Worm (Caenorhabditis elegans): ENCODE measurements around the gene tag-180.

tag-180 gene

DNA sequence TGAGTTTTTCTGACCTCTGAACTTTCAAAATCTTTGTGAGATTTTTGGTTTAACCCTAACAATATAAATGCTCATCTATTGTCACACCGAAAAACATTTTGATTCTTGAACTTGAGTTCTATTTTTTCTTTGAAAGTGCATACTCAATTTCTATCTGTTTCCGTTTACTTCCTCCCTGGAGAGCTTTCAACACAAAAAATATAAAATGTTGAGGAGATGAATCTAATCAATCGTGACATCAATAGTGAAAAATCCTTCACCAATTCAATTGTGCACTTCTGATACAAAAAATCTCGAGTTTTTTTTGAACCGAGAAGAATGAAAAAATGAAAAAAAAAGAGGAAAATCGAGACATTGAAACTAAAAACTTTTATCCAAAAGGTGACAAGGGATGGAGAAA is 32.5 kb upstream of the tag-180 start:
- TF ChIP-seq zag-1 (tag; optimal IDR thresholded peaks at IDR 0.05) = no peak
- no peak for TF ChIP-seq daf-12 (tag; optimal IDR thresholded peaks at IDR 0.05)
- peak; percentile 95 for TF ChIP-seq fkh-10 (GFP tag; optimal IDR thresholded peaks at IDR 0.05)
- TF ChIP-seq fkh-2 (tag; optimal IDR thresholded peaks at IDR 0.05) = no peak

DNA sequence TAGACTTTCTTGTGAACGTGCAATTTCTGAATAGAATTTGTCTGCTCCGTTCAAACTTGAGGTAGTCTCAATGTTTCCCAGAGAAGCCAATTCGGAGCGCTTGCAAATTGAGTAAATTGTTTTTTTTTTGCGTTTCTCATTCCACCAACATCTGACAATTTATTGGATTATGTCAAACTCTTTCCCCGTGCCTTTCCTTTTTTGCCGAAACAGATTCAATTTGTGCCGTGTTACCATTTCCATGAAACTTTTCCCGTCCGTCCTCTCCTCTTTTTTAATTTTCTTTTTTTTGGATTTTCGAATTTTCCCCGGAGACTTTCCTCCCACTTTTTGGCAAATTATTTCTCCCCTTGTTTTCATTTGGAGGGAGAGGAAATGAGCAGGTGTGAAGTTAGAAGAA is 24.2 kb upstream of the tag-180 start:
- TF ChIP-seq nhr-76 (tag; optimal IDR thresholded peaks at IDR 0.05) (no peak), lsy-12 (tag; optimal IDR thresholded peaks at IDR 0.05) (no peak), pha-4 (tag; optimal IDR thresholded peaks at IDR 0.05) (no peak), ztf-4 (tag; optimal IDR thresholded peaks at IDR 0.05) (no peak), egl-5 (tag; optimal IDR thresholded peaks at IDR 0.05) (no peak), aly-2 (tag; optimal IDR thresholded peaks at IDR 0.05) (no peak), nhr-12 (tag; optimal IDR thresholded peaks at IDR 0.05) (no peak), nfya-1 (tag; optimal IDR thresholded peaks at IDR 0.05; ENCODE audit: insufficient read depth) (no peak), fkh-2 (tag; optimal IDR thresholded peaks at IDR 0.05) (no peak), nhr-28 (tag; optimal IDR thresholded peaks at IDR 0.05) (no peak), nhr-25 (tag; optimal IDR thresholded peaks at IDR 0.05) (no peak), hmg-11 (tag; optimal IDR thresholded peaks at IDR 0.05) (no peak), lin-15B (tag; optimal IDR thresholded peaks at IDR 0.05) (no peak), jun-1 (tag; optimal IDR thresholded peaks at IDR 0.05) (no peak), unc-62 (GFP tag; optimal IDR thresholded peaks at IDR 0.05) (no peak), ceh-82 (tag; optimal IDR thresholded peaks at IDR 0.05) (no peak), daf-12 (tag; optimal IDR thresholded peaks at IDR 0.05) (no peak), fkh-10 (GFP tag; optimal IDR thresholded peaks at IDR 0.05) (no peak), fos-1 (tag; optimal IDR thresholded peaks at IDR 0.05) (no peak)

DNA sequence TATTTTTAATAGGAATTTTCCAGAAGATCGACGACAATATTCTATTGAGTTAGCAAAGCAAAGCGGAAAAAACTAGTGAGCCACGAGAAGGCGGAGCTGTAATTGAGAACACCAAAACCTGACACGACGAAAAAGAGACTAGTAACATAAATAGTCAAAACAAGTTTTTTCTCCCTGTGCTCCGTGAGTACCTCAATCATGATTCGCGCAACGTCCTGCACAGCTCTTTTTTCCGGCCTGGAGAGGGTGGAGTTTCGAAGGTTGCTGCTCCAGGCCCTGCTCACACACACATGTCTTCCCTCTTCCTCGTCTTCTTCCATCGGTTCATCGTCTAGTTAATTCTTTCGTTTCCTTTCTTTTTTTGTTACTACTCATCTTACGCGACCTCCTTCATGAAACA is 22.4 kb upstream of the tag-180 start, which contains the start of gene clh-2:
Gene clh-2 (plus strand): TSS at position 301 of the 400 bp plus-strand sequence.
- TF ChIP-seq elt-2 (tag; optimal IDR thresholded peaks at IDR 0.05) = no peak

DNA sequence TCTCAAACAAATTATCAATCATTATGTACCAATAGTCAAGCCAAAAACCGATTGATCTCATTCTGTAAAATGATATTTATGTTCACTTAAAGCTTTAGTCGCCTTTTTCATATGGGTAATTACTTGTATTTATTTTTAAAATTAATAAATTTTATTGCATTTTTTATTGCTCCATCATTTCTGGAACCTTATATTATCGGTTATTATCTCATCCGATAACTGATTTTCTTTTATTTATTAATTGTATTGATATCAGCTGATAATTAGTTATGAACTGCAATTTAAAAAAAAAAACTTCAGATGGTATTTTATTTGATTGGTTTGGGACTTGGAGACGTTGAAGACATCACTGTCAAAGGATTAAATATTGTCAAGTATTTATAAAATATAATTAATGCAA is 20.7 kb upstream of the tag-180 start, which contains the start of gene dph-5:
Gene dph-5 (plus strand): TSS at position 301 of the 400 bp plus-strand sequence.
- TF ChIP-seq elt-1 (tag; optimal IDR thresholded peaks at IDR 0.05) = no peak
- TF ChIP-seq ZK546.5 (tag; optimal IDR thresholded peaks at IDR 0.05) = no peak
- no peak for TF ChIP-seq nhr-77 (tag; optimal IDR thresholded peaks at IDR 0.05)
- no peak for TF ChIP-seq lsy-12 (tag; optimal IDR thresholded peaks at IDR 0.05)
- no peak for TF ChIP-seq ceh-82 (tag; optimal IDR thresholded peaks at IDR 0.05)
- TF ChIP-seq elt-2 (tag; optimal IDR thresholded peaks at IDR 0.05) = no peak

DNA sequence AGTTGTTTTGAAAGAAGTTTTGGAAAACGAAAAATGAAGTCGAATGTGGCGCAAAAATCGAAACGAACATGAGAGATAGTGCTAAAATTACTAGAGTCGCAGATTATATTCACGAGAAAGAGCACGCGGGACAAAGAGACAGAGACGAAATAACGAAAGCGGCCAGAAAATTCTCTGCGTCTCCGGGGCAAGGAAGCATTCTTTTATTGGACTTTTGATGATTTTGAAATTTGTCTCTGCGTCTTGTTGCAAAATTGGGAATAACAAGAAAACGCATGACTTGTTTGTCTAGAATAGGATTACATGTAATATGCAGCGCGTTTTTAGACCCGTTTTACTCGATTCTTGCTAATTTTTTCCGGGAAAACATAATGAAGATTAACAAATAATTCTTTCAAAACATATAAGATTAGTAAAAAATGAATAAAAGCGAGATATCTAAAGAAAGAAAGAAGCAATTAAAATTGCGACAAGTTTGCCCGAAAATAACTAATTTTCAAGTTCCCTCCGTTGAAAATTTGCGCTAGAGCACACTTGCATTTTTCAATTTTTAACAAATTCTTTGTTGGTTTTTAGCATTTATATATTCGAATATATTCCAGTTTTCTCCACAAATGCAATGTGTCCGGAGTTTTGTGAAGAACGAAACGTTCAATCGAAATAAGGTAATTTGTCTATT is 18.8 kb upstream of the tag-180 start, which contains the start of the genes B0491.6 and pigm-1:
Gene B0491.6 (minus strand): TSS at position 466 of the 679 bp plus-strand sequence.
Gene pigm-1 (plus strand): TSS at position 568 of the 679 bp plus-strand sequence.
- TF ChIP-seq ztf-11 (tag; optimal IDR thresholded peaks at IDR 0.05) (no peak), ceh-16 (tag; optimal IDR thresholded peaks at IDR 0.05) (no peak), nhr-237 (tag; optimal IDR thresholded peaks at IDR 0.05) (no peak), fkh-2 (tag; optimal IDR thresholded peaks at IDR 0.05) (no peak), daf-12 (tag; optimal IDR thresholded peaks at IDR 0.05) (no peak), pha-4 (tag; optimal IDR thresholded peaks at IDR 0.05) (peak; percentile 56), lin-39 (tag; optimal IDR thresholded peaks at IDR 0.05) (no peak), tbx-2 (tag; optimal IDR thresholded peaks at IDR 0.05) (no peak), nfya-1 (tag; optimal IDR thresholded peaks at IDR 0.05; ENCODE audit: insufficient read depth) (peak; percentile 66), sea-2 (GFP tag; optimal IDR thresholded peaks at IDR 0.05) (no peak), ceh-28 (tag; optimal IDR thresholded peaks at IDR 0.05) (peak; percentile 51), ZK546.5 (tag; optimal IDR thresholded peaks at IDR 0.05) (no peak), nhr-28 (tag; optimal IDR thresholded peaks at IDR 0.05) (no peak), elt-3 (tag; optimal IDR thresholded peaks at IDR 0.05) (no peak), nhr-23 (tag; optimal IDR thresholded peaks at IDR 0.05) (peak; percentile 41), nhr-11 (tag; optimal IDR thresholded peaks at IDR 0.05) (peak; percentile 25), skn-1 (tag; optimal IDR thresholded peaks at IDR 0.05) (peak; percentile 94), nhr-12 (tag; optimal IDR thresholded peaks at IDR 0.05) (no peak), ama-1 (optimal IDR thresholded peaks at IDR 0.05) (no peak), unc-62 (GFP tag; optimal IDR thresholded peaks at IDR 0.05) (no peak), ztf-4 (tag; optimal IDR thresholded peaks at IDR 0.05) (no peak), hmg-11 (tag; optimal IDR thresholded peaks at IDR 0.05) (peak; percentile 69), aly-2 (tag; optimal IDR thresholded peaks at IDR 0.05) (no peak), nhr-77 (tag; optimal IDR thresholded peaks at IDR 0.05) (no peak), nhr-67 (tag; optimal IDR thresholded peaks at IDR 0.05) (no peak), unc-39 (tag; optimal IDR thresholded peaks at IDR 0.05) (no peak), zag-1 (tag; optimal IDR thresholded peaks at IDR 0.05) (no peak), lin-15B (tag; optimal IDR thresholded peaks at IDR 0.05) (peak; percentile 25), nhr-25 (tag; optimal IDR thresholded peaks at IDR 0.05) (peak; percentile 46), jun-1 (tag; optimal IDR thresholded peaks at IDR 0.05) (peak; percentile 33), lsy-12 (tag; optimal IDR thresholded peaks at IDR 0.05) (no peak), pqm-1 (tag; optimal IDR thresholded peaks at IDR 0.05) (peak; percentile 15), egl-5 (tag; optimal IDR thresholded peaks at IDR 0.05) (peak; percentile 68), fkh-10 (GFP tag; optimal IDR thresholded peaks at IDR 0.05) (peak; percentile 30), mml-1 (tag; optimal IDR thresholded peaks at IDR 0.05) (no peak), nhr-76 (tag; optimal IDR thresholded peaks at IDR 0.05) (no peak), nhr-43 (tag; optimal IDR thresholded peaks at IDR 0.05; ENCODE audit: poor library complexity, severe bottlenecking) (peak; percentile 4), fos-1 (tag; optimal IDR thresholded peaks at IDR 0.05) (no peak)

All from whole organism, L3 larva.